Worm (Caenorhabditis elegans): ENCODE measurements around the gene srx-135.

ce11 chrV:13908916-13909176 lies 49.8 kb downstream of the srx-135 start, which contains the start of gene C06B3.6:
- TF ChIP-seq snpc-4 (tag; optimal IDR thresholded peaks at IDR 0.05) (no peak), lin-13 (tag; optimal IDR thresholded peaks at IDR 0.05) (no peak), elt-1 (tag; optimal IDR thresholded peaks at IDR 0.05; ENCODE audit: borderline replicate concordance, insufficient read depth) (no peak), ceh-43 (GFP tag; optimal IDR thresholded peaks at IDR 0.05) (no peak), nhr-76 (tag; optimal IDR thresholded peaks at IDR 0.05) (no peak), pha-4 (tag; optimal IDR thresholded peaks at IDR 0.05) (no peak), elt-3 (tag; optimal IDR thresholded peaks at IDR 0.05) (no peak), mab-5 (tag; optimal IDR thresholded peaks at IDR 0.05) (no peak), nhr-28 (tag; optimal IDR thresholded peaks at IDR 0.05) (no peak), hlh-1 (tag; optimal IDR thresholded peaks at IDR 0.05) (no peak), ces-1 (GFP tag; optimal IDR thresholded peaks at IDR 0.05) (no peak)
